Worm (Caenorhabditis elegans) whole organism, L4/young adult: ENCODE results near the gene tag-18.

Experiments
- W03F9.2 ChIP-seq: fragments of 150-350 bp; optimal IDR thresholded peaks from 2 replicates; lab custom pipeline; 2014; ENCODE audit warnings: missing biosample characterization, missing genetic modification characterization
- dao-5 ChIP-seq: sonication (generic microtip); optimal IDR thresholded peaks from 2 replicates; lab custom pipeline; 2016; ENCODE audit warnings: missing genotype, missing genetic modification characterization, moderate library complexity, missing compliant biosample characterization
- him-1 ChIP-seq: sonication (generic microtip); optimal IDR thresholded peaks from 2 replicates; lab custom pipeline; 2016; ENCODE audit warnings: missing genotype, missing genetic modification reagents, missing genetic modification characterization, missing compliant biosample characterization

Gene tag-18

ce11 chrX:3733732-3734131, at the start of gene tag-18:
Gene tag-18, minus strand, starts transcription at chrX:3734036.
- TF ChIP-seq him-1 (no peak), W03F9.2 (tag; lab: Kevin White, UChicago) (no peak), dao-5 (tag; lab: Kevin White, UChicago) (no peak)

DNA sequence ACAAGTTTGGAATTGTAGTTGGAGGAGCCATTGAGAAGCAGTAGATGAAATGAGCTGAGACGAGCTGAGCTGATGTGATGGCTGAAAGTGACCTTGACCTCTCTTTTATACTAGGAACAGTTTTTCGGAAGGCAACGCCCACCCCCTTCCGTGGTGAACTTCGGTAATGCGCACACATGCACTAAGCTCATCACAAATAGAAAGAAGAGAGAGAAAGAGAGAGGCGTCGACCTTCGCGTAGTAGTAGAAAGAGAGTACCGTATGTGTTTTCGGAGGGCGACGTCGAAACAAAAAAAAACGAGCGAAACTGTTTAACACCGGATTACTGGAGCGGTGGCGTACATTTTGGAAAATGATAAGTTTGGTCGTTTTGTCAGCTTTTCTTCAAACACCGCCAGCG, 47.2 kb upstream of the tag-18 start, which contains the start of gene marg-1:
Gene marg-1, minus strand, starts transcription at position 101 of the 400 bp plus-strand sequence.
- no peak for TF ChIP-seq dao-5 (tag; lab: Kevin White, UChicago)
- TF ChIP-seq W03F9.2 (tag; lab: Kevin White, UChicago) = no peak
- TF ChIP-seq him-1 = no peak

- no peak for TF ChIP-seq him-1
- no peak for TF ChIP-seq W03F9.2 (tag; lab: Kevin White, UChicago)
- no peak for TF ChIP-seq dao-5 (tag; lab: Kevin White, UChicago)
Observed at ce11 chrX:3773233-3773632, 39.4 kb upstream of the tag-18 start.

- TF ChIP-seq W03F9.2 (tag; lab: Kevin White, UChicago) = no peak
- TF ChIP-seq him-1 = no peak
- TF ChIP-seq dao-5 (tag; lab: Kevin White, UChicago) = no peak
Observed at ce11 chrX:3772405-3772804, 38.6 kb upstream of the tag-18 start, which contains the start of gene F47B7.2. Gene F47B7.2, plus strand, starts transcription at chrX:3772762.

DNA sequence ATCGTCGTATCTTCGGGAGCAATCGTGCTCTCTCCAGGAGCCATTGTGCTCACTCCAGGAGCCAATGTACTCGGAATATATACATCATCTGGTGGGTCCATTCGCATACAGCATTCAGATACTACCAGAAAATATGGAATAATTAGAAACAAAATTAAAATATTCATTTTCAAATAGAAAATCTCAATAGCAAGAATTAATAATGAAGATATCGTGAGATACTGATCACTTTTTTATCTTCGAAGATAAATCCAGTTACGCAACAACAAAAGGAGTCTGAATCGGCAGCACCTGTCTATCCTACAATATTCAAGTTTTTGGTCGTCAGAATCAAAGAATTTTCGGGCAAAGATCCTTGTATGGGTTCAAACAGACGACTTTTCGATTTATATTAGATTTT, 34.9 kb upstream of the tag-18 start, which contains the start of gene F47B7.5:
Gene F47B7.5, minus strand, starts transcription at position 101 of the 400 bp plus-strand sequence.
- no peak for TF ChIP-seq dao-5 (tag; lab: Kevin White, UChicago)

- TF ChIP-seq W03F9.2 (tag; lab: Kevin White, UChicago) (no peak), him-1 (no peak), dao-5 (tag; lab: Kevin White, UChicago) (no peak)
Observed at ce11 chrX:3766552-3766951, 32.7 kb upstream of the tag-18 start, which contains the start of gene F47B7.4. Gene F47B7.4, minus strand, starts transcription at chrX:3766652.

ce11 chrX:3764295-3764694, 30.5 kb upstream of the tag-18 start, which contains the start of gene F47B7.3:
Gene F47B7.3, minus strand, starts transcription at chrX:3764395.
- TF ChIP-seq him-1 = no peak
- no peak for TF ChIP-seq dao-5 (tag; lab: Kevin White, UChicago)

DNA sequence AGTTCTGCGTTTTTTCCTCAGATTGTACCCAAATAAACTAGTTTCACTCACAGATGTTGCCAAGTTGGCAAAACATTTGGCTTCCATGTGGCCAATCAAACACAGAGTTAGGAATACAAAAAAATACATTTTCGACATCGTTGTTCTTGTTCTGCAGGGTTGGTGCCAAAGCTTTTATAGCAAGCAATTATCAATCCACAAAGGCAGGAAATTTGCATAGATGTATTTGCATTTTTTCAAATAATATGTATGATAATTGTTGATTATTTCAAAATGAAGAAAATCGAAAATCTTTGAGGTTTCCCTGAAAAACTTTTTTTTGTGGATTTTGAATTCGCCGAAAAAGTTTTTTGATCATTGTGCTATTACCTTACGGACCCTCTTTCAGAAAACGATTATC, 28.6 kb upstream of the tag-18 start, which contains the start of gene T14G12.11:
Gene T14G12.11, minus strand, starts transcription at position 138 of the 400 bp plus-strand sequence.
- TF ChIP-seq him-1 (no peak), W03F9.2 (tag; lab: Kevin White, UChicago) (no peak), dao-5 (tag; lab: Kevin White, UChicago) (no peak)

ce11 chrX:3759820-3760219, 26.0 kb upstream of the tag-18 start:
- TF ChIP-seq dao-5 (tag; lab: Kevin White, UChicago) (no peak), him-1 (no peak), W03F9.2 (tag; lab: Kevin White, UChicago) (no peak)

- TF ChIP-seq dao-5 (tag; lab: Kevin White, UChicago) (no peak), him-1 (no peak), W03F9.2 (tag; lab: Kevin White, UChicago) (no peak)
Observed at ce11 chrX:3759345-3759744, 25.5 kb upstream of the tag-18 start, which contains the start of gene T14G12.6. Gene T14G12.6, minus strand, starts transcription at chrX:3759445.

DNA sequence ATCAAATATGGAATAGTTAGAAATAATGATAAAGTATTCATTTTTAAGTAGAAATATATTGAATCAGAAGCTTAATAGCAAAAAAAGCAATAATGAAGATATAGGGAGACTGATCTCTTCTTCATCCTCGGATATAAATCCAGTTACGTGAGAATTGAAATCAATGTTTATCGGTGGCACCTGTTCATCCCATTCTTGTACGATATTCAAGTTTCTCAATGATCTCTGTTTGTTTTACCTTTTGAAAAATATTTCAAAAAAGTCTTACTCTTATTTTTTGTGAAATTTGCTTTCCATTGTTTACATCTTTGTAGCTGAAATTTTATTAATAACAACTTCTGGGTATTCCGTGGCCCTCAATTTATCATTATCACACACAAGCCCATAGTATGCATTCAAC, 24.6 kb upstream of the tag-18 start, which contains the start of gene T14G12.12:
Gene T14G12.12, minus strand, starts transcription at position 101 of the 400 bp plus-strand sequence.
- TF ChIP-seq him-1 (no peak), W03F9.2 (tag; lab: Kevin White, UChicago) (no peak), dao-5 (tag; lab: Kevin White, UChicago) (no peak)

DNA sequence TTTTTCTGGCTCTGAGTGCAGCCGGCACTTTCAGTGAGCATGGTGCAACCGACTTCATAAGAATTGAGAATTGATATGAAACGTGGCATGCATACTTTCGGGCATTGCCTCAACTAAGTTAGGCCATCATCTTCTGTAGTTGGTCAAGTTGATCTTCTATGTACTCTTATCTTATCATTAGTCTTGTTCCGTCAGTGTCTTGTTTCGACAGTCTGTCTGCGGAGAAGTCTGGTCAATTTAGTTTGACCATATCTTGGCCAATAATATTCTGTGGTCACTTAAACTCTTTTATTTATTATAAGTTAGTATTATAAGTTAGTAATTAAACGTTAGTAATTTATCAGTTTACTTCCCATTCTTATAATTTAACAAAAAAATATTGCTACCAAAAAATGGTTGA, 22.4 kb upstream of the tag-18 start:
- TF ChIP-seq W03F9.2 (tag; lab: Kevin White, UChicago) = no peak
- TF ChIP-seq dao-5 (tag; lab: Kevin White, UChicago) = no peak
- TF ChIP-seq him-1 = no peak

DNA sequence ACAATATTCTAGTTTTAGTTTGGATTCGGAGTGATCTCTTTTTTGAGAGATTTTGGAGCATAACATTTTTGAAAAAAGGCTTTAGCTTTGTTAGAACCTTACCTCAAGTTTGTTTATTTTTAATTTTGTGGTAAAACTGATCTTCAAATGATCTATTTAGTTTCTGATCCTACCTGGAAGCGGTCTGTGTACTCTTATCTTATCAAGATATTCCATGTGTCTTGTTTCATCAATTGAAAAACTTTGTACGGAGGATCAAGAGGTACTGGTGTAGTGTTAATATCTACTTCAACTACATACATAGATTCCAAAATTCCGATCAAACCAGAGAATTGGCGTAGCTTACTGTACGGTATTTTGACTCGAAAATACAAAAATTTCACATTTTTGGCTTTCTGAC, 21.9 kb upstream of the tag-18 start:
- no peak for TF ChIP-seq W03F9.2 (tag; lab: Kevin White, UChicago)
- no peak for TF ChIP-seq dao-5 (tag; lab: Kevin White, UChicago)
- no peak for TF ChIP-seq him-1

ce11 chrX:3752443-3752842, 18.6 kb upstream of the tag-18 start:
- no peak for TF ChIP-seq him-1
- no peak for TF ChIP-seq dao-5 (tag; lab: Kevin White, UChicago)
- TF ChIP-seq W03F9.2 (tag; lab: Kevin White, UChicago) = no peak

- TF ChIP-seq him-1 = no peak
- no peak for TF ChIP-seq W03F9.2 (tag; lab: Kevin White, UChicago)
- TF ChIP-seq dao-5 (tag; lab: Kevin White, UChicago) = no peak
Observed at ce11 chrX:3751370-3751769, 17.5 kb upstream of the tag-18 start.
